Worm (Caenorhabditis elegans) whole organism, L2 larva: ENCODE measurements around the gene cpt-3.

Experiments
- aly-2 ChIP-seq: fragments of 150-350 bp; optimal IDR thresholded peaks from 2 replicates; lab custom pipeline; 2014; ENCODE audit warnings: missing biosample characterization, missing genetic modification characterization
- ama-1 ChIP-seq: fragments of 150-350 bp; optimal IDR thresholded peaks from 2 replicates; lab custom pipeline; 2018; ENCODE audit warnings: inconsistent platforms
- blmp-1 ChIP-seq: sonication (generic microtip); optimal IDR thresholded peaks from 2 replicates; lab custom pipeline; 2017; ENCODE audit warnings: missing genetic modification characterization, mild to moderate bottlenecking, missing compliant biosample characterization, antibody characterized with exemption, moderate library complexity; ENCODE audit not compliant: insufficient read depth
- elt-3 ChIP-seq: sonication (generic microtip); optimal IDR thresholded peaks from 2 replicates; lab custom pipeline; 2017; ENCODE audit warnings: missing biosample characterization, missing genetic modification characterization
- lin-11 ChIP-seq: fragments of 150-350 bp; sonication (generic microtip); optimal IDR thresholded peaks from 2 replicates; lab custom pipeline; 2014; ENCODE audit warnings: missing biosample characterization, missing genetic modification characterization, inconsistent platforms, mixed read lengths
- mdl-1 ChIP-seq, 2 experiments: fragments of 150-350 bp in 1 of 2; sonication (generic microtip) in 1 of 2; optimal IDR thresholded peaks; 2 replicates each; lab custom pipeline; 2017; ENCODE audit warnings: missing biosample characterization in 2 of 2, missing genetic modification characterization in 2 of 2
- nhr-237 ChIP-seq: fragments of 150-350 bp; optimal IDR thresholded peaks from 2 replicates; lab custom pipeline; 2014; ENCODE audit warnings: missing biosample characterization, missing genetic modification characterization
- nhr-25 ChIP-seq: fragments of 150-350 bp; sonication (generic microtip); optimal IDR thresholded peaks from 3 replicates; lab custom pipeline; 2014; ENCODE audit warnings: missing biosample characterization, missing genetic modification characterization
- nhr-77 ChIP-seq: fragments of 150-350 bp; optimal IDR thresholded peaks from 2 replicates; lab custom pipeline; 2014; ENCODE audit warnings: missing biosample characterization, missing genetic modification characterization
- snpc-4 ChIP-seq: fragments of 150-350 bp; optimal IDR thresholded peaks from 2 replicates; lab custom pipeline; 2014; ENCODE audit warnings: missing biosample characterization, missing genetic modification characterization
- unc-39 ChIP-seq: fragments of 150-350 bp; optimal IDR thresholded peaks from 2 replicates; lab custom pipeline; 2014; ENCODE audit warnings: missing biosample characterization, missing genetic modification characterization
- unc-62 ChIP-seq: fragments of 150-350 bp; optimal IDR thresholded peaks from 2 replicates; lab custom pipeline; 2014; ENCODE audit warnings: missing biosample characterization, missing genetic modification reagents, missing genetic modification characterization
- ztf-4 ChIP-seq: fragments of 150-350 bp; optimal IDR thresholded peaks from 2 replicates; lab custom pipeline; 2014; ENCODE audit warnings: missing biosample characterization, missing genetic modification characterization

DNA sequence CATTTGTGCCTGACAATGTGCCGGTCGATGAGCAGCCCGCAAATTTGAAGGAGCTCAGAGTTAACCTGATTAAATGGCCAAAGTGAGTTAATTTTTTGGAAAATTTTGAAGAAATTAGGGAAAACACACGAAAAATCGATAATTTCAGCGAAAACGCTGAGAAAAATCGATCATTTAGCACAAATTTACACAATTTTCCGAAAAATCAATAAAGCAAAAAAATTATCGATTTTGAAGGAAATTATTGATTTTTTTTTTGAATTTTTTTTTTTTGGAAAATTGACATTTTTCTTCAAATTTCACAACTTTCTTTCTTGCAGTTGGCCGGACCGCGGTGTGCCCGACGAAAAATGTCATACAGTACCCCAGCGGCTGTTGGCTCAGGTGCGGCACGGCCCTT lies 15.6 kb downstream of the cpt-3 start:
- no peak for TF ChIP-seq mdl-1 (tag; optimal IDR thresholded peaks at IDR 0.05; lab: Kevin White, UChicago)
- TF ChIP-seq nhr-77 (tag; lab: Kevin White, UChicago) = no peak
- no peak for TF ChIP-seq ama-1
- no peak for TF ChIP-seq unc-62 (GFP tag; lab: Kevin White, UChicago)
- TF ChIP-seq unc-39 (tag; lab: Kevin White, UChicago) = no peak
- TF ChIP-seq elt-3 (tag; lab: Kevin White, UChicago) = no peak
- no peak for TF ChIP-seq nhr-25 (tag; lab: Kevin White, UChicago)
- TF ChIP-seq ztf-4 (tag; lab: Kevin White, UChicago) = no peak
- TF ChIP-seq nhr-237 (tag; lab: Kevin White, UChicago) = no peak
- no peak for TF ChIP-seq blmp-1 (tag; lab: Kevin White, UChicago)
- no peak for TF ChIP-seq lin-11 (tag; lab: Kevin White, UChicago)
- no peak for TF ChIP-seq snpc-4 (tag; lab: Kevin White, UChicago)
- no peak for TF ChIP-seq aly-2 (tag; lab: Kevin White, UChicago)
